Worm (Caenorhabditis elegans) whole organism, young adult: ENCODE results near the gene ZC513.14.

Experiments used
- B0019.2 ChIP-seq: fragments of 200-800 bp; sonication (Bioruptor generic); conservative IDR thresholded peaks from 2 replicates; pipeline ENCODE4 v1.3.6; 2022; ENCODE audit warnings: missing genetic modification reagents, missing genetic modification characterization, missing compliant biosample characterization
- B0336.3 ChIP-seq: fragments of 200-800 bp; sonication (Bioruptor generic); IDR thresholded peaks from 2 replicates; pipeline ENCODE4 v1.3.6; 2022; ENCODE audit warnings: missing genetic modification characterization, missing compliant biosample characterization
- C17E4.6 ChIP-seq: fragments of 200-800 bp; sonication (Bioruptor generic); IDR thresholded peaks from 2 replicates; pipeline ENCODE4 v1.3.6; 2022; ENCODE audit warnings: missing genetic modification reagents, missing genetic modification characterization, missing compliant biosample characterization
- T26A5.8 ChIP-seq: sonication (generic microtip); optimal IDR thresholded peaks from 2 replicates; lab custom pipeline; 2016; ENCODE audit warnings: missing genetic modification characterization, missing compliant biosample characterization
- Y53G8AR.9 ChIP-seq: fragments of 200-800 bp; sonication (Bioruptor generic); conservative IDR thresholded peaks from 2 replicates; pipeline ENCODE4 v1.3.6; 2022; ENCODE audit warnings: missing genetic modification reagents, missing genetic modification characterization, missing compliant biosample characterization
- akir-1 ChIP-seq: fragments of 200-800 bp; sonication (Bioruptor generic); optimal IDR thresholded peaks from 2 replicates; lab custom pipeline; 2018; ENCODE audit warnings: mild to moderate bottlenecking, missing genetic modification characterization, moderate library complexity, missing compliant biosample characterization
- atf-7 ChIP-seq: sonication (generic microtip); optimal IDR thresholded peaks from 2 replicates; lab custom pipeline; 2017; ENCODE audit warnings: mild to moderate bottlenecking, missing genetic modification characterization, missing compliant biosample characterization
- attf-6 ChIP-seq: fragments of 200-800 bp; sonication (Bioruptor generic); IDR thresholded peaks from 2 replicates; pipeline ENCODE4 v1.3.6; 2022; ENCODE audit warnings: missing genetic modification reagents, missing genetic modification characterization, missing compliant biosample characterization
- cebp-1 ChIP-seq, 2 experiments: fragments of 200-800 bp in 1 of 2; sonication (Bioruptor generic) in 1 of 2; sonication (generic microtip) in 1 of 2; IDR thresholded peaks in 1 of 2; optimal IDR thresholded peaks in 1 of 2; 2 replicates each; pipeline versions ENCODE4 v1.3.6 to Lab custom; 2017 to 2022; ENCODE audit warnings: missing compliant biosample characterization in 2 of 2, missing genetic modification characterization in 2 of 2, mild to moderate bottlenecking in 1 of 2, missing genetic modification reagents in 1 of 2, moderate library complexity in 1 of 2
- cebp-2 ChIP-seq: fragments of 200-800 bp; sonication (Bioruptor generic); IDR thresholded peaks from 2 replicates; pipeline ENCODE4 v1.3.6; 2022; ENCODE audit warnings: missing genetic modification characterization, missing compliant biosample characterization
- ceh-91 ChIP-seq: fragments of 200-800 bp; sonication (Bioruptor generic); IDR thresholded peaks from 2 replicates; pipeline ENCODE4 v1.3.6; 2022; ENCODE audit warnings: missing genetic modification reagents, missing genetic modification characterization, missing compliant biosample characterization
- dpff-1 ChIP-seq: sonication (generic microtip); optimal IDR thresholded peaks from 2 replicates; lab custom pipeline; 2017; ENCODE audit warnings: mild to moderate bottlenecking, missing genetic modification characterization, missing compliant biosample characterization
- egl-18 ChIP-seq: fragments of 200-800 bp; sonication (Bioruptor generic); IDR thresholded peaks from 2 replicates; pipeline ENCODE4 v1.3.6; 2022; ENCODE audit warnings: missing genetic modification reagents, missing genetic modification characterization, missing compliant biosample characterization
- egrh-3 ChIP-seq: fragments of 200-800 bp; sonication (Bioruptor generic); IDR thresholded peaks from 2 replicates; pipeline ENCODE4 v1.3.6; 2022; ENCODE audit warnings: missing genetic modification reagents, missing genetic modification characterization, missing compliant biosample characterization
- hlh-12 ChIP-seq: sonication (generic microtip); optimal IDR thresholded peaks from 2 replicates; lab custom pipeline; 2016; ENCODE audit warnings: missing genetic modification characterization, missing compliant biosample characterization
- hrde-1 ChIP-seq: sonication (generic microtip); optimal IDR thresholded peaks from 2 replicates; lab custom pipeline; 2016; ENCODE audit warnings: missing genetic modification characterization, mild to moderate bottlenecking, missing compliant biosample characterization, moderate library complexity, missing genotype, missing genetic modification reagents, borderline replicate concordance
- lin-26 ChIP-seq: fragments of 200-800 bp; sonication (Bioruptor generic); IDR thresholded peaks from 2 replicates; pipeline ENCODE4 v1.3.6; 2022; ENCODE audit warnings: missing genetic modification reagents, missing genetic modification characterization, missing compliant biosample characterization
- lin-40 ChIP-seq: sonication (generic microtip); optimal IDR thresholded peaks from 2 replicates; lab custom pipeline; 2016; ENCODE audit warnings: missing genetic modification characterization, mild to moderate bottlenecking, missing compliant biosample characterization, missing genotype, missing genetic modification reagents
- lin-54 ChIP-seq: fragments of 200-800 bp; sonication (Bioruptor generic); optimal IDR thresholded peaks from 2 replicates; lab custom pipeline; 2018; ENCODE audit warnings: mild to moderate bottlenecking, missing genetic modification characterization, missing compliant biosample characterization
- lir-1 ChIP-seq: fragments of 200-800 bp; sonication (Bioruptor generic); conservative IDR thresholded peaks from 2 replicates; pipeline ENCODE4 v1.3.6; 2022; ENCODE audit warnings: missing genetic modification reagents, missing genetic modification characterization, missing compliant biosample characterization
- lsl-1 ChIP-seq: fragments of 200-800 bp; sonication (Bioruptor generic); optimal IDR thresholded peaks from 2 replicates; lab custom pipeline; 2018; ENCODE audit warnings: mild to moderate bottlenecking, missing genetic modification characterization, moderate library complexity, missing compliant biosample characterization
- lsy-27 ChIP-seq: sonication (generic microtip); optimal IDR thresholded peaks from 2 replicates; lab custom pipeline; 2017; ENCODE audit warnings: missing genetic modification characterization, mild to moderate bottlenecking, missing compliant biosample characterization, antibody characterized with exemption, missing genotype, borderline replicate concordance; ENCODE audit not compliant: insufficient read depth
- madf-10 ChIP-seq: sonication (generic microtip); optimal IDR thresholded peaks from 2 replicates; lab custom pipeline; 2016; ENCODE audit warnings: mild to moderate bottlenecking, missing genetic modification characterization, missing compliant biosample characterization
- mel-28 ChIP-seq: sonication (generic microtip); optimal IDR thresholded peaks from 2 replicates; lab custom pipeline; 2016; ENCODE audit warnings: borderline replicate concordance, mild to moderate bottlenecking, missing genetic modification characterization, missing compliant biosample characterization
- nfya-2 ChIP-seq: fragments of 200-800 bp; sonication (Bioruptor generic); IDR thresholded peaks from 2 replicates; pipeline ENCODE4 v1.3.6; 2022; ENCODE audit warnings: missing genetic modification reagents, missing genetic modification characterization, missing compliant biosample characterization
- rec-8 ChIP-seq, 2 experiments: sonication (generic microtip); optimal IDR thresholded peaks; 2 replicates each; lab custom pipeline; 2016; ENCODE audit warnings: mild to moderate bottlenecking in 2 of 2, missing genetic modification characterization in 2 of 2, missing genetic modification reagents in 2 of 2, missing genotype in 2 of 2, missing biosample characterization in 1 of 2, missing compliant biosample characterization in 1 of 2, moderate library complexity in 1 of 2
- rpc-1 ChIP-seq, 2 experiments: fragments of 150-350 bp in 1 of 2; sonication (generic microtip) in 1 of 2; optimal IDR thresholded peaks; 2 replicates each; lab custom pipeline; 2014 to 2018; ENCODE audit warnings: missing biosample characterization in 1 of 2, missing genetic modification characterization in 1 of 2, missing genetic modification reagents in 1 of 2, missing genotype in 1 of 2
- sdz-38 ChIP-seq: sonication (generic microtip); optimal IDR thresholded peaks from 2 replicates; lab custom pipeline; 2016; ENCODE audit warnings: missing genotype, missing genetic modification characterization, missing compliant biosample characterization
- snpc-4 ChIP-seq, 5 experiments: fragments of 150-350 bp in 1 of 5; sonication (generic microtip) in 4 of 5; optimal IDR thresholded peaks; 2 replicates each; lab custom pipeline; 2014 to 2018; ENCODE audit warnings: missing genetic modification characterization in 5 of 5, missing biosample characterization in 3 of 5, antibody characterized with exemption in 2 of 5, mild to moderate bottlenecking in 2 of 5, missing compliant biosample characterization in 2 of 5, missing genotype in 2 of 5, moderate library complexity in 2 of 5, missing genetic modification reagents in 1 of 5
- somi-1 ChIP-seq: fragments of 200-800 bp; sonication (Bioruptor generic); optimal IDR thresholded peaks from 2 replicates; lab custom pipeline; 2018; ENCODE audit warnings: mild to moderate bottlenecking, missing genetic modification characterization, missing compliant biosample characterization
- sptf-2 ChIP-seq: fragments of 200-800 bp; sonication (Bioruptor generic); optimal IDR thresholded peaks from 2 replicates; lab custom pipeline; 2018; ENCODE audit warnings: mild to moderate bottlenecking, missing genetic modification characterization, missing compliant biosample characterization
- tbx-9 ChIP-seq: sonication (generic microtip); optimal IDR thresholded peaks from 2 replicates; lab custom pipeline; 2016; ENCODE audit warnings: borderline replicate concordance, missing genetic modification characterization, inconsistent platforms, missing compliant biosample characterization
- zfh-2 ChIP-seq: fragments of 200-800 bp; sonication (Bioruptor generic); conservative IDR thresholded peaks from 2 replicates; pipeline ENCODE4 v1.3.6; 2022; ENCODE audit warnings: missing genetic modification reagents, missing genetic modification characterization, missing compliant biosample characterization
- ztf-18 ChIP-seq: sonication (generic microtip); optimal IDR thresholded peaks from 2 replicates; lab custom pipeline; 2016; ENCODE audit warnings: missing genotype, mild to moderate bottlenecking, missing genetic modification characterization, missing compliant biosample characterization
- ztf-26 ChIP-seq: sonication (generic microtip); optimal IDR thresholded peaks from 2 replicates; lab custom pipeline; 2017; ENCODE audit warnings: missing genetic modification characterization, missing compliant biosample characterization

Gene ZC513.14

ce11 chrV:8027429-8028142, 8.3 kb downstream of the ZC513.14 start:
- TF ChIP-seq snpc-4 (GFP tag; optimal IDR thresholded peaks at IDR 0.05; lab: Kevin White, UChicago) (no peak), snpc-4 (tag; optimal IDR thresholded peaks at IDR 0.05; lab: Kevin White, UChicago) (no peak), nfya-2 (GFP tag; lab: Robert Waterston, UW) (no peak), atf-7 (no peak), sdz-38 (tag; lab: Kevin White, UChicago) (no peak), mel-28 (tag; lab: Kevin White, UChicago) (no peak)

ce11 chrV:8026343-8026742, 9.5 kb downstream of the ZC513.14 start, which contains the start of gene F43H9.4:
Gene F43H9.4 (plus strand): TSS chrV:8026708.
- peak; percentile 9 for TF ChIP-seq ztf-26 (tag; lab: Kevin White, UChicago)
- TF ChIP-seq cebp-1 (GFP tag; IDR thresholded peaks at IDR 0.05; lab: Robert Waterston, UW) = no peak
- peak; percentile 55 for TF ChIP-seq cebp-1 (tag; optimal IDR thresholded peaks at IDR 0.05; lab: Kevin White, UChicago)
- peak; percentile 20 for TF ChIP-seq lin-40 (tag; lab: Kevin White, UChicago)
- TF ChIP-seq lin-26 (GFP tag; lab: Robert Waterston, UW) = peak; percentile 11; the same call in 1 of the 2 replicates
- peak; percentile 71 for TF ChIP-seq somi-1 (GFP tag; lab: Kevin White, UChicago)
- no peak for TF ChIP-seq egl-18 (GFP tag; lab: Robert Waterston, UW)

- TF ChIP-seq lsy-27 (tag; lab: Kevin White, UChicago) = no peak
- no peak for TF ChIP-seq lir-1 (GFP tag; lab: Robert Waterston, UW)
- no peak for TF ChIP-seq hlh-12 (tag; lab: Kevin White, UChicago)
- TF ChIP-seq rpc-1 (optimal IDR thresholded peaks at IDR 0.05; lab: Kevin White, UChicago) = no peak
- TF ChIP-seq rpc-1 (tag; optimal IDR thresholded peaks at IDR 0.05; lab: Kevin White, UChicago) = no peak
- no peak for TF ChIP-seq lin-54
- TF ChIP-seq T26A5.8 = no peak
- no peak for TF ChIP-seq egrh-3 (GFP tag; lab: Robert Waterston, UW)
- TF ChIP-seq rec-8 (tag; optimal IDR thresholded peaks at IDR 0.05; lab: Kevin White, UChicago) = no peak
- TF ChIP-seq B0019.2 (GFP tag; lab: Robert Waterston, UW) = no peak
- TF ChIP-seq C17E4.6 (GFP tag; lab: Robert Waterston, UW) = no peak
- no peak for TF ChIP-seq cebp-2 (GFP tag; lab: Robert Waterston, UW)
- TF ChIP-seq ceh-91 (GFP tag; lab: Robert Waterston, UW) = no peak
- TF ChIP-seq zfh-2 = no peak
- no peak for TF ChIP-seq lin-26 (GFP tag; lab: Robert Waterston, UW)
- no peak for TF ChIP-seq akir-1 (GFP tag; lab: Kevin White, UChicago)
- no peak for TF ChIP-seq Y53G8AR.9
- TF ChIP-seq ztf-18 (tag; lab: Kevin White, UChicago) = no peak
Observed at ce11 chrV:8025259-8025658, 10.6 kb downstream of the ZC513.14 start.

ce11 chrV:8024752-8025151, 11.1 kb downstream of the ZC513.14 start, which contains the start of gene F43H9.3:
Gene F43H9.3 (minus strand): TSS chrV:8024940.
- TF ChIP-seq hrde-1 (tag; lab: Kevin White, UChicago) (no peak), B0336.3 (GFP tag; lab: Robert Waterston, UW) (no peak), tbx-9 (tag; lab: Kevin White, UChicago) (no peak), madf-10 (no peak), attf-6 (GFP tag; lab: Robert Waterston, UW) (no peak), dpff-1 (no peak), sptf-2 (GFP tag; lab: Kevin White, UChicago) (no peak), lsl-1 (GFP tag; lab: Kevin White, UChicago) (peak; percentile 27)
